Worm (Caenorhabditis elegans): ENCODE measurements around the gene mrps-23.

ce11 chrIII:9494209-9494608 is 29.3 kb downstream of the mrps-23 start:
- TF ChIP-seq tab-1 (GFP tag; IDR thresholded peaks at IDR 0.05), result no peak
- no peak for TF ChIP-seq ztf-23 (GFP tag; IDR thresholded peaks at IDR 0.05)
- no peak for TF ChIP-seq klf-2 (GFP tag; conservative IDR thresholded peaks at IDR 0.05)
- no peak for TF ChIP-seq T22C8.4 (GFP tag; IDR thresholded peaks at IDR 0.05)
- no peak for TF ChIP-seq ztf-29 (GFP tag; IDR thresholded peaks at IDR 0.05)
- TF ChIP-seq med-1 (GFP tag; optimal IDR thresholded peaks at IDR 0.05; ENCODE audit: insufficient read depth), result no peak
- no peak for TF ChIP-seq cog-1 (tag; optimal IDR thresholded peaks at IDR 0.05)

Measured in whole organism, midembryonic.